Worm (Caenorhabditis elegans) whole organism, young adult: ENCODE data around the gene cpr-9.

ENCODE experiments used
- B0261.1 ChIP-seq: sonication (generic microtip); optimal IDR thresholded peaks from 2 replicates; lab custom pipeline; 2016; ENCODE audit warnings: mild to moderate bottlenecking, missing genetic modification characterization, moderate library complexity, missing compliant biosample characterization
- C06A6.2 ChIP-seq: fragments of 200-800 bp; sonication (Bioruptor generic); conservative IDR thresholded peaks from 2 replicates; pipeline ENCODE4 v1.3.6; 2022; ENCODE audit warnings: missing genetic modification characterization, missing compliant biosample characterization
- F23B12.7 ChIP-seq: sonication (generic microtip); optimal IDR thresholded peaks from 2 replicates; lab custom pipeline; 2017; ENCODE audit warnings: missing genetic modification characterization, mild to moderate bottlenecking, missing compliant biosample characterization, antibody characterized with exemption, moderate library complexity; ENCODE audit not compliant: insufficient read depth
- F49E8.2 ChIP-seq: sonication (generic microtip); optimal IDR thresholded peaks from 3 replicates; lab custom pipeline; 2017; ENCODE audit warnings: missing genetic modification characterization, mild to moderate bottlenecking, missing compliant biosample characterization, antibody characterized with exemption, moderate library complexity; ENCODE audit not compliant: insufficient read depth
- Y53F4B.3 ChIP-seq: fragments of 200-800 bp; sonication (Bioruptor generic); IDR thresholded peaks from 2 replicates; pipeline ENCODE4 v1.3.6; 2022; ENCODE audit warnings: missing genetic modification reagents, missing genetic modification characterization, missing compliant biosample characterization
- Y53G8AR.9 ChIP-seq: fragments of 200-800 bp; sonication (Bioruptor generic); conservative IDR thresholded peaks from 2 replicates; pipeline ENCODE4 v1.3.6; 2022; ENCODE audit warnings: missing genetic modification reagents, missing genetic modification characterization, missing compliant biosample characterization
- Y56A3A.18 ChIP-seq: fragments of 200-800 bp; sonication (Bioruptor generic); IDR thresholded peaks from 2 replicates; pipeline ENCODE4 v1.3.6; 2022; ENCODE audit warnings: missing genetic modification reagents, missing genetic modification characterization, missing compliant biosample characterization
- ama-1 ChIP-seq, 3 experiments: fragments of 150-350 bp in 1 of 3; sonication (generic microtip) in 2 of 3; optimal IDR thresholded peaks; 2 replicates each; lab custom pipeline; 2014 to 2018; ENCODE audit warnings: missing biosample characterization in 2 of 3, missing genetic modification characterization in 2 of 3, missing genetic modification reagents in 2 of 3
- athp-1 ChIP-seq: sonication (generic microtip); optimal IDR thresholded peaks from 2 replicates; lab custom pipeline; 2017; ENCODE audit warnings: mild to moderate bottlenecking, missing genetic modification characterization, missing compliant biosample characterization
- attf-3 ChIP-seq: fragments of 200-800 bp; sonication (Bioruptor generic); conservative IDR thresholded peaks from 2 replicates; pipeline ENCODE4 v1.3.6; 2022; ENCODE audit warnings: missing genetic modification reagents, missing genetic modification characterization, missing compliant biosample characterization
- attf-5 ChIP-seq: fragments of 200-800 bp; sonication (Bioruptor generic); optimal IDR thresholded peaks from 2 replicates; lab custom pipeline; 2018; ENCODE audit warnings: mild to moderate bottlenecking, missing genetic modification characterization, missing compliant biosample characterization
- cebp-2 ChIP-seq: fragments of 200-800 bp; sonication (Bioruptor generic); IDR thresholded peaks from 2 replicates; pipeline ENCODE4 v1.3.6; 2022; ENCODE audit warnings: missing genetic modification characterization, missing compliant biosample characterization
- ceh-27 ChIP-seq: fragments of 200-800 bp; sonication (Bioruptor generic); optimal IDR thresholded peaks from 2 replicates; lab custom pipeline; 2018; ENCODE audit warnings: mild to moderate bottlenecking, missing genetic modification characterization, moderate library complexity, missing compliant biosample characterization
- ceh-58 ChIP-seq: fragments of 200-800 bp; sonication (Bioruptor generic); IDR thresholded peaks from 2 replicates; pipeline ENCODE4 v1.3.6; 2022; ENCODE audit warnings: missing genetic modification characterization, missing compliant biosample characterization
- dpff-1 ChIP-seq: sonication (generic microtip); optimal IDR thresholded peaks from 2 replicates; lab custom pipeline; 2017; ENCODE audit warnings: mild to moderate bottlenecking, missing genetic modification characterization, missing compliant biosample characterization
- dpl-1 ChIP-seq: fragments of 150-350 bp; optimal IDR thresholded peaks from 2 replicates; lab custom pipeline; 2014; ENCODE audit warnings: missing biosample characterization, missing genetic modification reagents, missing genetic modification characterization
- efl-1 ChIP-seq: fragments of 150-350 bp; optimal IDR thresholded peaks from 2 replicates; lab custom pipeline; 2014; ENCODE audit warnings: missing biosample characterization, missing genetic modification reagents, missing genetic modification characterization
- egl-18 ChIP-seq: fragments of 200-800 bp; sonication (Bioruptor generic); IDR thresholded peaks from 2 replicates; pipeline ENCODE4 v1.3.6; 2022; ENCODE audit warnings: missing genetic modification reagents, missing genetic modification characterization, missing compliant biosample characterization
- egl-44 ChIP-seq: fragments of 200-800 bp; sonication (Bioruptor generic); IDR thresholded peaks from 2 replicates; pipeline ENCODE4 v1.3.6; 2022; ENCODE audit warnings: missing genetic modification reagents, missing genetic modification characterization, missing compliant biosample characterization
- ets-4 ChIP-seq: fragments of 200-800 bp; sonication (Bioruptor generic); optimal IDR thresholded peaks from 2 replicates; lab custom pipeline; 2018; ENCODE audit warnings: mild to moderate bottlenecking, missing genetic modification characterization, missing compliant biosample characterization
- fkh-3 ChIP-seq: sonication (generic microtip); optimal IDR thresholded peaks from 2 replicates; lab custom pipeline; 2016; ENCODE audit warnings: mild to moderate bottlenecking, missing genetic modification characterization, missing compliant biosample characterization
- hlh-26 ChIP-seq: fragments of 200-800 bp; sonication (Bioruptor generic); conservative IDR thresholded peaks from 2 replicates; pipeline ENCODE4 v1.3.6; 2022; ENCODE audit warnings: missing genetic modification reagents, missing genetic modification characterization, missing compliant biosample characterization
- lag-1 ChIP-seq: fragments of 200-800 bp; sonication (Bioruptor generic); IDR thresholded peaks from 2 replicates; pipeline ENCODE4 v1.3.6; 2022; ENCODE audit warnings: missing genetic modification reagents, missing genetic modification characterization, missing compliant biosample characterization
- lin-26 ChIP-seq: fragments of 200-800 bp; sonication (Bioruptor generic); IDR thresholded peaks from 2 replicates; pipeline ENCODE4 v1.3.6; 2022; ENCODE audit warnings: missing genetic modification reagents, missing genetic modification characterization, missing compliant biosample characterization
- lin-40 ChIP-seq: sonication (generic microtip); optimal IDR thresholded peaks from 2 replicates; lab custom pipeline; 2016; ENCODE audit warnings: missing genetic modification characterization, mild to moderate bottlenecking, missing compliant biosample characterization, missing genotype, missing genetic modification reagents
- lin-54 ChIP-seq: fragments of 200-800 bp; sonication (Bioruptor generic); optimal IDR thresholded peaks from 2 replicates; lab custom pipeline; 2018; ENCODE audit warnings: mild to moderate bottlenecking, missing genetic modification characterization, missing compliant biosample characterization
- lir-1 ChIP-seq: fragments of 200-800 bp; sonication (Bioruptor generic); conservative IDR thresholded peaks from 2 replicates; pipeline ENCODE4 v1.3.6; 2022; ENCODE audit warnings: missing genetic modification reagents, missing genetic modification characterization, missing compliant biosample characterization
- lsl-1 ChIP-seq: fragments of 200-800 bp; sonication (Bioruptor generic); optimal IDR thresholded peaks from 2 replicates; lab custom pipeline; 2018; ENCODE audit warnings: mild to moderate bottlenecking, missing genetic modification characterization, moderate library complexity, missing compliant biosample characterization
- madf-10 ChIP-seq: sonication (generic microtip); optimal IDR thresholded peaks from 2 replicates; lab custom pipeline; 2016; ENCODE audit warnings: mild to moderate bottlenecking, missing genetic modification characterization, missing compliant biosample characterization
- madf-6 ChIP-seq: fragments of 200-800 bp; sonication (Bioruptor generic); IDR thresholded peaks from 2 replicates; pipeline ENCODE4 v1.3.6; 2022; ENCODE audit warnings: missing genetic modification reagents, missing genetic modification characterization, missing compliant biosample characterization
- madf-8 ChIP-seq: fragments of 200-800 bp; sonication (Bioruptor generic); conservative IDR thresholded peaks from 2 replicates; pipeline ENCODE4 v1.3.6; 2022; ENCODE audit warnings: missing genetic modification reagents, missing genetic modification characterization, missing compliant biosample characterization
- nfya-2 ChIP-seq: fragments of 200-800 bp; sonication (Bioruptor generic); IDR thresholded peaks from 2 replicates; pipeline ENCODE4 v1.3.6; 2022; ENCODE audit warnings: missing genetic modification reagents, missing genetic modification characterization, missing compliant biosample characterization
- nhr-27 ChIP-seq: fragments of 200-800 bp; sonication (Bioruptor generic); optimal IDR thresholded peaks from 2 replicates; lab custom pipeline; 2018; ENCODE audit warnings: mild to moderate bottlenecking, missing genetic modification characterization, moderate library complexity, missing compliant biosample characterization
- nhr-80 ChIP-seq: sonication (generic microtip); optimal IDR thresholded peaks from 2 replicates; lab custom pipeline; 2016; ENCODE audit warnings: missing genetic modification characterization, missing compliant biosample characterization
- nhr-90 ChIP-seq: sonication (generic microtip); optimal IDR thresholded peaks from 2 replicates; lab custom pipeline; 2016; ENCODE audit warnings: missing genotype, mild to moderate bottlenecking, missing genetic modification characterization, missing compliant biosample characterization
- pbrm-1 ChIP-seq: fragments of 200-800 bp; sonication (Bioruptor generic); IDR thresholded peaks from 2 replicates; pipeline ENCODE4 v1.3.6; 2022; ENCODE audit warnings: missing genetic modification reagents, missing genetic modification characterization, missing compliant biosample characterization
- rcor-1 ChIP-seq: fragments of 200-800 bp; sonication (Bioruptor generic); IDR thresholded peaks from 2 replicates; pipeline ENCODE4 v1.3.6; 2022; ENCODE audit warnings: missing genetic modification reagents, missing genetic modification characterization, missing compliant biosample characterization
- rec-8 ChIP-seq, 2 experiments: sonication (generic microtip); optimal IDR thresholded peaks; 2 replicates each; lab custom pipeline; 2016; ENCODE audit warnings: mild to moderate bottlenecking in 2 of 2, missing genetic modification characterization in 2 of 2, missing genetic modification reagents in 2 of 2, missing genotype in 2 of 2, missing biosample characterization in 1 of 2, missing compliant biosample characterization in 1 of 2, moderate library complexity in 1 of 2
- sea-2 ChIP-seq: fragments of 200-800 bp; sonication (Bioruptor generic); IDR thresholded peaks from 2 replicates; pipeline ENCODE4 v1.3.6; 2022; ENCODE audit warnings: missing genetic modification characterization, missing compliant biosample characterization
- snpc-4 ChIP-seq, 5 experiments: fragments of 150-350 bp in 1 of 5; sonication (generic microtip) in 4 of 5; optimal IDR thresholded peaks; 2 replicates each; lab custom pipeline; 2014 to 2018; ENCODE audit warnings: missing genetic modification characterization in 5 of 5, missing biosample characterization in 3 of 5, antibody characterized with exemption in 2 of 5, mild to moderate bottlenecking in 2 of 5, missing compliant biosample characterization in 2 of 5, missing genotype in 2 of 5, moderate library complexity in 2 of 5, missing genetic modification reagents in 1 of 5
- tbx-9 ChIP-seq: sonication (generic microtip); optimal IDR thresholded peaks from 2 replicates; lab custom pipeline; 2016; ENCODE audit warnings: borderline replicate concordance, missing genetic modification characterization, inconsistent platforms, missing compliant biosample characterization
- unc-130 ChIP-seq: sonication (generic microtip); optimal IDR thresholded peaks from 2 replicates; lab custom pipeline; 2016; ENCODE audit warnings: missing genetic modification reagents, missing genetic modification characterization, missing compliant biosample characterization
- ztf-18 ChIP-seq: sonication (generic microtip); optimal IDR thresholded peaks from 2 replicates; lab custom pipeline; 2016; ENCODE audit warnings: missing genotype, mild to moderate bottlenecking, missing genetic modification characterization, missing compliant biosample characterization
- ztf-22 ChIP-seq: fragments of 200-800 bp; sonication (Bioruptor generic); optimal IDR thresholded peaks from 2 replicates; lab custom pipeline; 2018; ENCODE audit warnings: mild to moderate bottlenecking, missing genetic modification characterization, moderate library complexity, missing compliant biosample characterization
- ztf-3 ChIP-seq: fragments of 200-800 bp; sonication (Bioruptor generic); optimal IDR thresholded peaks from 2 replicates; lab custom pipeline; 2018; ENCODE audit warnings: mild to moderate bottlenecking, missing genetic modification characterization, missing compliant biosample characterization

The cpr-9 gene

DNA sequence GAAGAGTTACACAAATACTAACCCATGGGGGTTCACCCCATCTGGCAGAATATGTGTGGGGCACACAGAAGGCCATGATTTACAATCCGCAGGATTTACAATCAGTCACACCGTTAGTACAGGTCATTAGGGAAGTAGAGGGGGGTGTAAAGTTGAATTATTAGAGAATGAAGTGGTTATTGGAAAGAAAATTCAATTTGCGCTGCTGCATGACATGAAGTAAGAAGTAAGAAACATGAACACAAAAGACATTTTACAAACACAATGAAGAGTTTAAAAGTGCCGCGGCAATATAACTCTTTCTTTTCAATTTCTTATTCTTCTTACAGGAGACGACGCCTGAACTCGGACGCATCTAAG lies 42.0 kb upstream of the cpr-9 start:
- TF ChIP-seq madf-10 (no peak), attf-3 (GFP tag; lab: Robert Waterston, UW) (no peak), lag-1 (no peak), hlh-26 (no peak), ceh-27 (no peak), lin-54 (GFP tag; lab: Kevin White, UChicago) (no peak), F23B12.7 (tag; lab: Kevin White, UChicago) (no peak), lsl-1 (GFP tag; lab: Kevin White, UChicago) (no peak), egl-18 (no peak), Y56A3A.18 (GFP tag; lab: Robert Waterston, UW) (no peak), rec-8 (tag; optimal IDR thresholded peaks at IDR 0.05; lab: Kevin White, UChicago) (no peak), madf-8 (no peak), nhr-90 (tag; lab: Kevin White, UChicago) (no peak), athp-1 (tag; lab: Kevin White, UChicago) (no peak), ztf-18 (tag; lab: Kevin White, UChicago) (no peak)

DNA sequence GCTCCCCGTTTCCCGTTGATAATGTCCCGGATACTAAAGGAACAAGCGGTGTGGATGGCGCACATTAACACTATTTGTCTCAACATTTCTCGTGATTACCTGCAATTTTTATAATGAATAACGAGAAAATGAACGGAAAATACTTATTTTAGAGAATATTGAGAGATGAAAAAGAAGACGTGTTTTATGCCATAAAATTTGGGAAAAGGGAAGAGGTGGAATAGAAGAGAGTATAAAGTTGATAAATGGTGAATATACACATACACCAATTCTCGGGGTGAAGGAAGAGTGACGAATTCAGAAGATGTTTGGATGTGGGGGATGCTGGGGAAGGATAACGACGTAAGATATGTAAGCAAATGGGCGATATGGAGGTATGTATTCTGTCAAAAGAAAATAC lies 38.1 kb upstream of the cpr-9 start, which contains the start of gene F58H1.7:
Gene F58H1.7 (minus strand): TSS at position 101 of the 400 bp plus-strand sequence.
- TF ChIP-seq tbx-9 (tag; lab: Kevin White, UChicago), result no peak
- TF ChIP-seq pbrm-1 (GFP tag; lab: Robert Waterston, UW), result no peak
- no peak for TF ChIP-seq C06A6.2 (GFP tag; lab: Robert Waterston, UW)
- TF ChIP-seq, all 124 proteins: peak for 0

DNA sequence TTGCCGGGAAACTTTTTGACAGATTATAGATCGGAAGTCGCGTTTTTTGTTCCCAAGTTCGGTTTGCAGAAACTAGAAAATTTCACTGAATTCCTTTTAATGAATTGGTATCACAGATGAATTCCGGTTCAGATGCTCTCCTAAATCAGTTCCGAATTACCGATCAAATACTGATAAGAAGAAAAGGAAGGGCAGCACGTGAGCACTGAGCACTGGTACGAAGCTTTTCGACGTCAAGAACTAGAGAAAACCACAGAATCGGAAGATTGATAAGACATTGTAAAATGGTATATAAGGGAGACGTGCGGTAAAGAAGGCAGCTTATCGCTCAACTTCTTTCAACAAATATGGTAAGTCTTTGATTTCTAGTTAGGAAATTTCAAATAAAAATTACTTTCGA lies 27.6 kb upstream of the cpr-9 start, which contains the start of gene cpr-1:
Gene cpr-1 (plus strand): TSS at position 319 of the 400 bp plus-strand sequence.
- no peak for TF ChIP-seq dpl-1 (GFP tag; lab: Kevin White, UChicago)
- TF ChIP-seq nhr-27 (tag; lab: Kevin White, UChicago), result no peak
- no peak for TF ChIP-seq madf-10
- no peak for TF ChIP-seq madf-6 (GFP tag; lab: Robert Waterston, UW)
- TF ChIP-seq ama-1 (optimal IDR thresholded peaks at IDR 0.05; lab: Kevin White, UChicago), result no peak
- no peak for TF ChIP-seq ama-1 (GFP tag; optimal IDR thresholded peaks at IDR 0.05; lab: Kevin White, UChicago)
- TF ChIP-seq ets-4 (GFP tag; lab: Kevin White, UChicago), result peak; percentile 87
- no peak for TF ChIP-seq attf-5 (GFP tag; lab: Kevin White, UChicago)
- no peak for TF ChIP-seq F49E8.2 (tag; lab: Kevin White, UChicago)
- no peak for TF ChIP-seq cebp-2 (GFP tag; lab: Robert Waterston, UW)
- TF ChIP-seq sea-2, result no peak
- no peak for TF ChIP-seq dpff-1
- no peak for TF ChIP-seq lin-40 (tag; lab: Kevin White, UChicago)
- peak; percentile 59 for TF ChIP-seq ztf-22 (GFP tag; lab: Kevin White, UChicago)
- TF ChIP-seq fkh-3, result no peak
- no peak for TF ChIP-seq lir-1 (GFP tag; lab: Robert Waterston, UW)
- no peak for TF ChIP-seq ceh-58
- TF ChIP-seq lag-1, result no peak
- TF ChIP-seq snpc-4 (GFP tag; optimal IDR thresholded peaks at IDR 0.05; lab: Kevin White, UChicago), result no peak
- peak in 1 of 4 experiments; percentile 25 for TF ChIP-seq snpc-4 (tag; optimal IDR thresholded peaks at IDR 0.05; lab: Kevin White, UChicago)
- TF ChIP-seq efl-1 (GFP tag; lab: Kevin White, UChicago), result no peak
- no peak for TF ChIP-seq ztf-3
- TF ChIP-seq attf-3 (GFP tag; lab: Robert Waterston, UW), result no peak
- no peak for TF ChIP-seq nfya-2 (GFP tag; lab: Robert Waterston, UW)
- TF ChIP-seq B0261.1, result no peak
- TF ChIP-seq nhr-80 (tag; lab: Kevin White, UChicago), result peak; percentile 93
- TF ChIP-seq rec-8 (tag; optimal IDR thresholded peaks at IDR 0.05; lab: Kevin White, UChicago), result no peak
- no peak for TF ChIP-seq hlh-26
- TF ChIP-seq rcor-1 (GFP tag; lab: Robert Waterston, UW), result no peak
- TF ChIP-seq egl-44 (GFP tag; lab: Robert Waterston, UW), result no peak
- TF ChIP-seq Y53F4B.3 (GFP tag; lab: Robert Waterston, UW), result no peak
- no peak for TF ChIP-seq lin-26 (GFP tag; lab: Robert Waterston, UW)
- no peak for TF ChIP-seq Y53G8AR.9 (GFP tag; lab: Robert Waterston, UW)
- TF ChIP-seq lsl-1 (GFP tag; lab: Kevin White, UChicago), result no peak
- TF ChIP-seq unc-130, result no peak
